Worm (Caenorhabditis elegans) whole organism, L3 larva: ENCODE results near the gene F46F5.11.

Source experiments
- R02D3.7 ChIP-seq: fragments of 150-350 bp; optimal IDR thresholded peaks from 2 replicates; lab custom pipeline; 2014; ENCODE audit warnings: missing biosample characterization, missing genetic modification characterization
- ZK546.5 ChIP-seq: sonication (generic microtip); optimal IDR thresholded peaks from 2 replicates; lab custom pipeline; 2017; ENCODE audit warnings: missing biosample characterization, missing genetic modification characterization
- aly-2 ChIP-seq: fragments of 150-350 bp; optimal IDR thresholded peaks from 2 replicates; lab custom pipeline; 2014; ENCODE audit warnings: missing biosample characterization, missing genetic modification characterization
- ama-1 ChIP-seq: fragments of 150-350 bp; optimal IDR thresholded peaks from 2 replicates; lab custom pipeline; 2018
- ceh-16 ChIP-seq: sonication (generic microtip); optimal IDR thresholded peaks from 2 replicates; lab custom pipeline; 2017; ENCODE audit warnings: missing biosample characterization, missing genetic modification characterization
- ceh-28 ChIP-seq: fragments of 150-350 bp; optimal IDR thresholded peaks from 2 replicates; lab custom pipeline; 2014; ENCODE audit warnings: missing biosample characterization, missing genetic modification reagents, missing genetic modification characterization
- ceh-82 ChIP-seq: fragments of 150-350 bp; optimal IDR thresholded peaks from 2 replicates; lab custom pipeline; 2014; ENCODE audit warnings: missing biosample characterization, missing genetic modification characterization
- ceh-9 ChIP-seq: sonication (generic microtip); optimal IDR thresholded peaks from 2 replicates; lab custom pipeline; 2018; ENCODE audit warnings: missing biosample characterization, missing genetic modification characterization
- daf-12 ChIP-seq: fragments of 150-350 bp; optimal IDR thresholded peaks from 2 replicates; lab custom pipeline; 2014; ENCODE audit warnings: missing biosample characterization, missing genetic modification reagents, missing genetic modification characterization
- egl-5 ChIP-seq: fragments of 150-350 bp; optimal IDR thresholded peaks from 2 replicates; lab custom pipeline; 2017; ENCODE audit warnings: missing biosample characterization, missing genetic modification reagents, missing genetic modification characterization, inconsistent platforms
- elt-1 ChIP-seq: fragments of 150-350 bp; optimal IDR thresholded peaks from 2 replicates; lab custom pipeline; 2014; ENCODE audit warnings: missing biosample characterization, missing genetic modification characterization
- eor-1 ChIP-seq, 2 experiments: fragments of 150-350 bp; optimal IDR thresholded peaks; 2 replicates each; lab custom pipeline; 2014 to 2018; ENCODE audit warnings: missing biosample characterization in 2 of 2, missing genetic modification characterization in 2 of 2
- fkh-10 ChIP-seq: sonication (generic microtip); optimal IDR thresholded peaks from 2 replicates; lab custom pipeline; 2017; ENCODE audit warnings: missing biosample characterization, missing genetic modification reagents, missing genetic modification characterization
- fkh-2 ChIP-seq: fragments of 150-350 bp; optimal IDR thresholded peaks from 2 replicates; lab custom pipeline; 2014; ENCODE audit warnings: missing biosample characterization, missing genetic modification reagents, missing genetic modification characterization
- fos-1 ChIP-seq: fragments of 150-350 bp; optimal IDR thresholded peaks from 2 replicates; lab custom pipeline; 2014; ENCODE audit warnings: missing biosample characterization, missing genetic modification characterization
- hmg-11 ChIP-seq: sonication (generic microtip); optimal IDR thresholded peaks from 2 replicates; lab custom pipeline; 2016; ENCODE audit warnings: missing genetic modification characterization, missing compliant biosample characterization
- jun-1 ChIP-seq: fragments of 150-350 bp; optimal IDR thresholded peaks from 2 replicates; lab custom pipeline; 2014; ENCODE audit warnings: missing biosample characterization, missing genetic modification reagents, missing genetic modification characterization
- lin-39 ChIP-seq: fragments of 150-350 bp; optimal IDR thresholded peaks from 2 replicates; lab custom pipeline; 2018; ENCODE audit warnings: missing biosample characterization, missing genetic modification reagents, missing genetic modification characterization
- mdl-1 ChIP-seq: fragments of 150-350 bp; optimal IDR thresholded peaks from 2 replicates; lab custom pipeline; 2014; ENCODE audit warnings: missing biosample characterization, missing genetic modification characterization
- mml-1 ChIP-seq: fragments of 150-350 bp; sonication (generic microtip); optimal IDR thresholded peaks from 3 replicates; lab custom pipeline; 2014; ENCODE audit warnings: missing biosample characterization, missing genetic modification characterization
- nfya-1 ChIP-seq: sonication (generic microtip); optimal IDR thresholded peaks from 2 replicates; lab custom pipeline; 2017; ENCODE audit warnings: missing genetic modification characterization, mild to moderate bottlenecking, missing compliant biosample characterization, antibody characterized with exemption, moderate library complexity; ENCODE audit not compliant: insufficient read depth
- nhr-11 ChIP-seq: fragments of 150-350 bp; optimal IDR thresholded peaks from 2 replicates; lab custom pipeline; 2014; ENCODE audit warnings: missing biosample characterization, missing genetic modification characterization
- nhr-12 ChIP-seq: fragments of 150-350 bp; optimal IDR thresholded peaks from 2 replicates; lab custom pipeline; 2014; ENCODE audit warnings: missing biosample characterization, missing genetic modification characterization
- nhr-23 ChIP-seq: fragments of 150-350 bp; optimal IDR thresholded peaks from 2 replicates; lab custom pipeline; 2014; ENCODE audit warnings: missing biosample characterization, missing genetic modification reagents, missing genetic modification characterization
- nhr-237 ChIP-seq: fragments of 150-350 bp; optimal IDR thresholded peaks from 2 replicates; lab custom pipeline; 2014; ENCODE audit warnings: missing biosample characterization, missing genetic modification characterization
- nhr-28 ChIP-seq: fragments of 150-350 bp; optimal IDR thresholded peaks from 2 replicates; lab custom pipeline; 2014; ENCODE audit warnings: missing biosample characterization, missing genetic modification characterization
- nhr-43 ChIP-seq: sonication (generic microtip); optimal IDR thresholded peaks from 2 replicates; lab custom pipeline; 2016; ENCODE audit warnings: mild to moderate bottlenecking, missing genetic modification characterization, missing compliant biosample characterization; ENCODE audit not compliant: poor library complexity, severe bottlenecking
- nhr-67 ChIP-seq: fragments of 150-350 bp; optimal IDR thresholded peaks from 2 replicates; lab custom pipeline; 2014; ENCODE audit warnings: missing biosample characterization, missing genetic modification characterization
- nhr-76 ChIP-seq: fragments of 150-350 bp; sonication (generic microtip); optimal IDR thresholded peaks from 5 replicates; lab custom pipeline; 2014; ENCODE audit warnings: missing biosample characterization, missing genetic modification characterization
- nhr-77 ChIP-seq: fragments of 150-350 bp; optimal IDR thresholded peaks from 2 replicates; lab custom pipeline; 2014; ENCODE audit warnings: missing biosample characterization, missing genetic modification characterization
- pha-4 ChIP-seq: fragments of 150-350 bp; optimal IDR thresholded peaks from 2 replicates; lab custom pipeline; 2014; ENCODE audit warnings: missing biosample characterization, missing genetic modification reagents, missing genetic modification characterization
- sea-2 ChIP-seq: fragments of 150-350 bp; sonication (generic microtip); optimal IDR thresholded peaks from 4 replicates; lab custom pipeline; 2014; ENCODE audit warnings: missing biosample characterization, missing genetic modification reagents, missing genetic modification characterization
- tbx-2 ChIP-seq: sonication (generic microtip); optimal IDR thresholded peaks from 2 replicates; lab custom pipeline; 2016; ENCODE audit warnings: mild to moderate bottlenecking, missing genetic modification characterization, missing compliant biosample characterization
- unc-39 ChIP-seq: sonication (generic microtip); optimal IDR thresholded peaks from 4 replicates; lab custom pipeline; 2017; ENCODE audit warnings: missing biosample characterization, missing genetic modification characterization
- ztf-11 ChIP-seq: fragments of 150-350 bp; optimal IDR thresholded peaks from 2 replicates; lab custom pipeline; 2014; ENCODE audit warnings: missing biosample characterization, missing genetic modification characterization
- ztf-4 ChIP-seq: fragments of 150-350 bp; optimal IDR thresholded peaks from 2 replicates; lab custom pipeline; 2014; ENCODE audit warnings: missing biosample characterization, missing genetic modification characterization

Gene F46F5.11

DNA sequence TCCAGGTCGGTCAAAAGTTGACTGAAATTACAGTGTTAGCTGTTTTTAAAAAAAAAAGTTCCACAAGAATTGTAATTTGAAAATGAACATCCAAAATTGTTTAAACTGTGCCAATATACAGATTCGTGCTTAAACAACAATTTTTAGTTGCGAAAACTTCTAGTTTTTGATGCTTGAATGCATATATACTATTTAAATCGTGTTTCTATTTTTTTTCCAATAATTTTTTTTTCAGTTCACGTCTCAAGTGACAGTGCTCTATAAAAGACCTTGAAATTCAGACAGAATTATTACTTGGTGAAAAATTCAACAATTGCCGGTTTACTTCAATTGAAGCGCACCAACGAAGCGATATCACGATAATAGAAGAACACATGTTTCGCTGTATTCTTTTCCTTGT lies 21.6 kb upstream of the F46F5.11 start, which contains the start of gene F46F5.16:
Gene F46F5.16, plus strand, starts transcription at position 301 of the 400 bp plus-strand sequence.
- no peak for TF ChIP-seq elt-1 (tag; lab: Kevin White, UChicago)
- TF ChIP-seq sea-2 (GFP tag; lab: Kevin White, UChicago) = no peak
- TF ChIP-seq R02D3.7 (tag; lab: Kevin White, UChicago) = no peak
- TF ChIP-seq ZK546.5 (tag; lab: Kevin White, UChicago) = no peak
- no peak for TF ChIP-seq egl-5 (tag; lab: Kevin White, UChicago)
- no peak for TF ChIP-seq nhr-23
- TF ChIP-seq nhr-28 (tag; lab: Kevin White, UChicago) = no peak
- no peak for TF ChIP-seq nhr-67 (tag; lab: Kevin White, UChicago)
- TF ChIP-seq ceh-9 (tag; lab: Kevin White, UChicago) = no peak
- TF ChIP-seq pha-4 (tag; lab: Kevin White, UChicago) = no peak
- no peak for TF ChIP-seq ztf-4 (tag; lab: Kevin White, UChicago)
- TF ChIP-seq nhr-77 (tag; lab: Kevin White, UChicago) = no peak
- no peak for TF ChIP-seq nhr-11 (tag; lab: Kevin White, UChicago)
- TF ChIP-seq unc-39 (tag; lab: Kevin White, UChicago) = no peak
- no peak for TF ChIP-seq fkh-10 (GFP tag; lab: Kevin White, UChicago)
- TF ChIP-seq, all 47 proteins: peak for 0

DNA sequence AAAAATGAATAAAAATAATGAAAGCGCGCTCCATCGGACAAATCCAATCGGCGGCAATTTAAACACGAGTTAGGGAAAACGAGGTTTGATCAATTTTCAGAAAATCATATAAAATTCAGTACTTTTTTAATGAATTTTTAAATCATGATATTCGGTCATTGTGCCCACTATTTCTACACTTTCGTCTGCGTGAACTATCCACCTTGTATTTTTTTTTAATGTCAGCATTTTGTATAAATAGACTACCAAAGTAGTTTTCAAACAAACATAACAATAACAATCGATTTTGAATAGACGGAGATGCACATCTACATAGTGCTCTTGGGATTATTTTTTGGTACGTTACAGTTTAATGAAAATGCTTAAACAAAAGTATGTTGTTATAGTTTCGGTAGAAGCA lies 20.4 kb upstream of the F46F5.11 start, which contains the start of gene F46F5.15:
Gene F46F5.15, plus strand, starts transcription at position 301 of the 400 bp plus-strand sequence.
- no peak for TF ChIP-seq nhr-76
- no peak for TF ChIP-seq nfya-1 (tag; lab: Kevin White, UChicago)
- TF ChIP-seq ztf-11 (tag; lab: Kevin White, UChicago) = no peak
- no peak for TF ChIP-seq eor-1 (tag; optimal IDR thresholded peaks at IDR 0.05; lab: Kevin White, UChicago)
- no peak for TF ChIP-seq lin-39 (tag; lab: Kevin White, UChicago)
- no peak for TF ChIP-seq nhr-77 (tag; lab: Kevin White, UChicago)
- TF ChIP-seq nhr-23 = no peak
- no peak for TF ChIP-seq ceh-28 (tag; lab: Kevin White, UChicago)

DNA sequence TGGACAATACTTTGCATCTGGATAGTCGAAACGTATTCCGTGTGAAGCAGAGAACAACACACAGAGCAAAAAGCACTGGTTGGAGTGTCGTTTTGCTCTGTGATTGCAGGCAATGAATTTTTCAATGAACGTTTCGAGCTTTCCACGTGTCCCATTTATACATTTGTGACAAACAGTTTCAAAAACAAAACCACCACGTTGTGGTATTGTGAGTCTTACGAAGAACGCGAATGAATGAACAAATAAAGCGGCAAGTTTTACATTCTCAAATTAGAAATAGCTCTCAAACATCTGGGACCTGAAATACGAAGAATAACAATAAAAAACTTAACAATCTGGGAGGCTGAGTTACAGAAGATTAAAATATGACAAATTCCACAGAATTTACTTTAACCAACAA lies 16.7 kb upstream of the F46F5.11 start, which contains the start of gene F46F5.1:
Gene F46F5.1, minus strand, starts transcription at position 101 of the 400 bp plus-strand sequence.
- TF ChIP-seq nhr-12 = no peak
- no peak for TF ChIP-seq nhr-237 (tag; lab: Kevin White, UChicago)
- TF ChIP-seq elt-1 (tag; lab: Kevin White, UChicago) = no peak
- TF ChIP-seq tbx-2 (tag; lab: Kevin White, UChicago) = no peak
- TF ChIP-seq mdl-1 (tag; lab: Kevin White, UChicago) = no peak
- no peak for TF ChIP-seq ZK546.5 (tag; lab: Kevin White, UChicago)
- TF ChIP-seq, all 47 proteins: peak for 0

DNA sequence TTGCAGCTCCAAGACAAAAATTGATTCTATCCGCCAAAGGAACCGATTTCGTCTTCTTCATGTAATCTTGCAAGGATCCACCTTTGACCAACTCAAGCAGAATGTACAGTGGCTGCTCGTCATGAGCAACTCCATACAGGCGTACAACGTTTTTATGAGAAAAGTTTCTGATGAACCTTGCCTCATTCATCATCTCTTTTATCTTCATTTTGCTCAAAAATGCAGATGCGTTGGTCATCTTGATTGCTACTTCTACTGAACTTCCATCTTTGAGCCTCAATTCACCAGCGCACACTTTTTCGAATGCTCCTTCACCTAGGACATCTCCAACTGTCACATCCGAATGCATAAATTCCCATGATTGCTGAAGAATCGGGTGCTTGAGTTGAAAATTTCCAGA lies 11.6 kb upstream of the F46F5.11 start:
- TF ChIP-seq fos-1 (tag; lab: Kevin White, UChicago) (no peak), hmg-11 (tag; lab: Kevin White, UChicago) (no peak), mml-1 (no peak), egl-5 (tag; lab: Kevin White, UChicago) (no peak), eor-1 (tag; optimal IDR thresholded peaks at IDR 0.05; lab: Kevin White, UChicago) (no peak), nhr-11 (tag; lab: Kevin White, UChicago) (no peak), nhr-77 (tag; lab: Kevin White, UChicago) (no peak), elt-1 (tag; lab: Kevin White, UChicago) (no peak), nhr-23 (no peak), ceh-28 (tag; lab: Kevin White, UChicago) (no peak), ceh-82 (tag; lab: Kevin White, UChicago) (no peak), fkh-10 (GFP tag; lab: Kevin White, UChicago) (no peak), sea-2 (GFP tag; lab: Kevin White, UChicago) (no peak), nfya-1 (tag; lab: Kevin White, UChicago) (no peak), fkh-2 (no peak)
- TF ChIP-seq, all 47 proteins: peak for 0

DNA sequence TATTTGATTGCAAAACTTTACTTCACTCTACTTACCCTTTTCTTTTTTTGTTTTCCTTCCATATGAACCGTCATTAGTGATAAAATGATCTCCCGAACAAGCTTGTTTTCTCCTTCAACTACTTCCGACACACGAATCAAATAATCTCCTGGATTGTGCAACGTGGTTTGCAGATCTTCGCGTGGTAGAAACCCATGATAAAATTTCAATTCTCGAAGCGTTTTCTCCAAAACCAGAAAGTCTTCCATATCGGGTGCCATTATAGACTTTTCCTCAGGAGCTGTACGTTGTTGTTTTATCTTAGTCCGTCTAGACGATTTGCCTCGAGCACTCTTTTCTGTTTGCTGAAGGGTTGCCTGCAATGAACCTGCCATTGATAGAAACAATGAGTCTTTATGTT lies 11.1 kb upstream of the F46F5.11 start:
- TF ChIP-seq nhr-237 (tag; lab: Kevin White, UChicago) = no peak
- no peak for TF ChIP-seq ceh-16 (tag; lab: Kevin White, UChicago)
- TF ChIP-seq ZK546.5 (tag; lab: Kevin White, UChicago) = no peak
- TF ChIP-seq mml-1 = no peak
- TF ChIP-seq ama-1 (lab: Kevin White, UChicago) = no peak
- no peak for TF ChIP-seq unc-39 (tag; lab: Kevin White, UChicago)
- TF ChIP-seq aly-2 = no peak
- TF ChIP-seq jun-1 = no peak
- no peak for TF ChIP-seq nhr-43 (tag; lab: Kevin White, UChicago)
- TF ChIP-seq pha-4 (tag; lab: Kevin White, UChicago) = no peak
- no peak for TF ChIP-seq daf-12
